Worm (Caenorhabditis elegans): Measurements from ENCODE around the gene Y73C8C.12.
"Not testable (repeated sequence)": the region's sequence is repeated elsewhere in the genome, so short reads cannot be mapped to it uniquely, and the experiment has no call there.

The Y73C8C.12 gene

DNA sequence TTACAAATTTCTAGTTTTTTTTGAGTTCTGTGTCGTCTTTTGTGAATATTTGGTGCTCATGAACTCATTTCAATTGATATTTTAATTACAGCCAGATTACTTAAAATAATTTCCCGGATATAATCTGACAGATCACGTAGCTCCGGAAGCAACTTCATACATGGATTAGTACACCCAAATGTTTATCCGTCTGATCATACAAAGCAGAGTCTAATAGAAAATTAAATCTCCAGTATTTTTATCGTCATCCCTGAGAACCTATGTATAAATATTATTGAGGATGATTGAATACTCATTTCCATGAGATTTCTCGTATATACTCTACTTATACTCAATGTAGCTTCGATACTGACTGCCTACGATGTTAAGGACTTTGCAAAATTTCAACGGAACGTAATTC is at the start of gene Y73C8C.12:
Gene Y73C8C.12, plus strand, starts transcription at position 301 of the 400 bp plus-strand sequence.
- TF ChIP-seq T22C8.4 (GFP tag; IDR thresholded peaks at IDR 0.05) (no peak), klf-2 (GFP tag; conservative IDR thresholded peaks at IDR 0.05) (no peak), ref-1 (GFP tag; conservative IDR thresholded peaks at IDR 0.05) (no peak), tab-1 (GFP tag; IDR thresholded peaks at IDR 0.05) (no peak), med-1 (GFP tag; optimal IDR thresholded peaks at IDR 0.05; ENCODE audit: insufficient read depth) (no peak), ztf-29 (GFP tag; IDR thresholded peaks at IDR 0.05) (no peak), cog-1 (tag; optimal IDR thresholded peaks at IDR 0.05) (no peak), flt-1 (GFP tag; IDR thresholded peaks at IDR 0.05) (no peak), ztf-23 (GFP tag; IDR thresholded peaks at IDR 0.05) (no peak)

DNA sequence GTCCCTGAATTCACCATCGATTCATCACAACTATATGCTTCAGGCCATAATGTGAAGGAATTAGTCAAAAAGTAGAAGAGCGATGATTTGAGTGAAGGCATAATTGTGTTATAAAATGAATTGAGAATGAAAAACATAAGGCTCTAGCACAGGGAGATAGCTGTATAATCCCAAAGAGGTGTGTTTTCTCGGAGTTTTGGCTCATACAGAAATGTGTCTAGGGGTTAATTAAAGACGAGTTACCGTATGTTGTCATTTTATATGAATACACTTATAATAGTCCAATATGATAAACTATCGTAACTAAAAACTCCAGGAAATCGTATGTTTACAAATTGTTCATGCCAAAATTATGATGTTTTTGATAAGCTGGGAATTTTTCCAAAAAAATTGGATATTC is 44.2 kb upstream of the Y73C8C.12 start, which contains the start of gene srt-5:
Gene srt-5, minus strand, starts transcription at position 101 of the 400 bp plus-strand sequence.
- TF ChIP-seq T22C8.4 (GFP tag; IDR thresholded peaks at IDR 0.05) (no peak), klf-2 (GFP tag; conservative IDR thresholded peaks at IDR 0.05) (no peak), tab-1 (GFP tag; IDR thresholded peaks at IDR 0.05) (no peak), ref-1 (GFP tag; conservative IDR thresholded peaks at IDR 0.05) (no peak), cog-1 (tag; optimal IDR thresholded peaks at IDR 0.05) (no peak), ztf-23 (GFP tag; IDR thresholded peaks at IDR 0.05) (no peak), ztf-29 (GFP tag; IDR thresholded peaks at IDR 0.05) (no peak), flt-1 (GFP tag; IDR thresholded peaks at IDR 0.05) (no peak), med-1 (GFP tag; optimal IDR thresholded peaks at IDR 0.05; ENCODE audit: insufficient read depth) (no peak)

DNA sequence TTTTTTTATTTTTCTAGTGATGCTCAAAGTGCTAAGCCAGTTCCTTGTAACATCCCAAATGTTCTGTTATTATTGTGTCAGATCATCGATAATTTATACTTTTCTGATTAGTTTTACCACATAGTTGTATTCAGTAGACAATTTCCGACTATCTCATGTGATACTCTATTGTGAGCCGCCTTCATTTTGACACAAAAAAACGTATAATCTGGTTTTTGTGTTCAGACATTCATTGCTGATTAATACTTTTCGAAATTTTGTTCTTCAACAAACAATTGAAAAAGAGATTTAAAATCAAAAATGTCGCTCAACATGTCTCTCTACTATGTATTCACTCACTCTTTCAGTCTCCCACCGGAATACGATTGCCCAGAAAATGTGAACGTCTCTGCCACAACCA is 43.5 kb upstream of the Y73C8C.12 start, which contains the start of gene srt-7:
Gene srt-7, plus strand, starts transcription at position 301 of the 400 bp plus-strand sequence.
- no peak for TF ChIP-seq cog-1 (tag; optimal IDR thresholded peaks at IDR 0.05)
- no peak for TF ChIP-seq ztf-23 (GFP tag; IDR thresholded peaks at IDR 0.05)
- no peak for TF ChIP-seq ztf-29 (GFP tag; IDR thresholded peaks at IDR 0.05)
- TF ChIP-seq klf-2 (GFP tag; conservative IDR thresholded peaks at IDR 0.05): no peak
- TF ChIP-seq med-1 (GFP tag; optimal IDR thresholded peaks at IDR 0.05; ENCODE audit: insufficient read depth): no peak
- TF ChIP-seq T22C8.4 (GFP tag; IDR thresholded peaks at IDR 0.05): no peak

DNA sequence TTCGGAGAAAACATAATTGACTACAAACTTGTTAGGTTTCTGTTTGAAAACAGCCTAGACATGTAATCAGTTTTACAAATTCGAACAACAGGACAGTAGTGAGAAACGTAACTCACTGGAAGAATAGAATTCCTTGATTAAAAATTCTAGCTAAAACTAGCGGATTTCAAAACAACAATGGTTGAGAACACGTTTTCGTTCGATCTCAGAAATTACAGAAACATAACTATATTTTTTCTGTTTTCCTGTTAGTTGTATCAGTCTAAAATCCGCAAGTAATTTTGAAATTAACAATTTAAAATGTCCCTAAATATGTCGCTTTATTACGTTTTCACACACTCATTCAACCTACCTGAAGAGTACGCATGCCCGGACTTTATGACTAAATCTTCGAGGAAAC is 38.8 kb upstream of the Y73C8C.12 start, which contains the start of gene srt-8:
Gene srt-8, plus strand, starts transcription at position 301 of the 400 bp plus-strand sequence.
- no peak for TF ChIP-seq med-1 (GFP tag; optimal IDR thresholded peaks at IDR 0.05; ENCODE audit: insufficient read depth)
- TF ChIP-seq cog-1 (tag; optimal IDR thresholded peaks at IDR 0.05): no peak
- TF ChIP-seq ztf-29 (GFP tag; IDR thresholded peaks at IDR 0.05): no peak
- TF ChIP-seq T22C8.4 (GFP tag; IDR thresholded peaks at IDR 0.05): no peak
- TF ChIP-seq ztf-23 (GFP tag; IDR thresholded peaks at IDR 0.05): no peak
- no peak for TF ChIP-seq tab-1 (GFP tag; IDR thresholded peaks at IDR 0.05)
- no peak for TF ChIP-seq flt-1 (GFP tag; IDR thresholded peaks at IDR 0.05)
- TF ChIP-seq klf-2 (GFP tag; conservative IDR thresholded peaks at IDR 0.05): no peak
- TF ChIP-seq ref-1 (GFP tag; conservative IDR thresholded peaks at IDR 0.05): no peak

DNA sequence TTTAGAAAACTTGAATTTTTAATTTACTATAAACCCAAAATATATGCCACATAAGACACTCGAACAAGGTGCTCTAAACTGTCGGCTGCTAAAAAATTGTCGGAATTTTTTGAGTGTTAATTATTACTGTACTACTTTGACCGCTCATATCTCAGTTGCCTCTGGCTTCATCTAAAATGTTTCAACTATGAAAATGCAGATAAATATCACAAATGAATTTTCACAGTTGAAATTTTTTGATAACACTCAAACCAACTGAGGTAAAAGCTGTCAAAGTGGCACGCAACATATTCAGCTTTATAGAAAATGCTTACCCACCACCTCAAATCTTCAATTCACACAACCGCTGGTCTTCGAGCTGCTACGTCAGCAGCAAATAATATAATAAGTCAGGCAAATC is 36.2 kb upstream of the Y73C8C.12 start, which contains the start of gene acs-21:
Gene acs-21, plus strand, starts transcription at position 301 of the 400 bp plus-strand sequence.
- TF ChIP-seq ztf-29 (GFP tag; IDR thresholded peaks at IDR 0.05): no peak
- TF ChIP-seq ref-1 (GFP tag; conservative IDR thresholded peaks at IDR 0.05): no peak
- TF ChIP-seq tab-1 (GFP tag; IDR thresholded peaks at IDR 0.05): no peak
- TF ChIP-seq T22C8.4 (GFP tag; IDR thresholded peaks at IDR 0.05): no peak
- no peak for TF ChIP-seq klf-2 (GFP tag; conservative IDR thresholded peaks at IDR 0.05)
- TF ChIP-seq cog-1 (tag; optimal IDR thresholded peaks at IDR 0.05): no peak
- TF ChIP-seq med-1 (GFP tag; optimal IDR thresholded peaks at IDR 0.05; ENCODE audit: insufficient read depth): no peak
- no peak for TF ChIP-seq flt-1 (GFP tag; IDR thresholded peaks at IDR 0.05)
- TF ChIP-seq ztf-23 (GFP tag; IDR thresholded peaks at IDR 0.05): no peak

DNA sequence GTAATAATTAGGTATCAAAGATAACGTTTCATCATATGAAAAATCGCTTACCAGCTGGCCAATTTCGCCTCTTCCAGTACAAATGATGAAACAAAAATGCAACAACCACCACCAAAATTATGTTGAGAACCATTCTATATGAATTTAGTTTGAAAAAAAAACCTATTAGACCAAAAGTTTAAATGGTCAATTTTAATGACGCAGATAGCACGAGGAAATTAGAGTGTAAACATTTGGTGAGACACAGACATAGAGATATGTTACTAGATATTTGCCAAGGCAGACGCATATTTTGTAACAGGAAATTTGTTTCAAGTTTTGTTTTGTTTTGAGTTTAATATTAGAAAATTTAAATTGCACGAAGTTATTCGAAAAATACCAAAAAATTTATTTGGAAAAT is 30.7 kb upstream of the Y73C8C.12 start, which contains the start of gene cyp-33C9:
Gene cyp-33C9, minus strand, starts transcription at position 211 of the 400 bp plus-strand sequence.
- TF ChIP-seq klf-2 (GFP tag; conservative IDR thresholded peaks at IDR 0.05) (no peak), ref-1 (GFP tag; conservative IDR thresholded peaks at IDR 0.05) (no peak)

DNA sequence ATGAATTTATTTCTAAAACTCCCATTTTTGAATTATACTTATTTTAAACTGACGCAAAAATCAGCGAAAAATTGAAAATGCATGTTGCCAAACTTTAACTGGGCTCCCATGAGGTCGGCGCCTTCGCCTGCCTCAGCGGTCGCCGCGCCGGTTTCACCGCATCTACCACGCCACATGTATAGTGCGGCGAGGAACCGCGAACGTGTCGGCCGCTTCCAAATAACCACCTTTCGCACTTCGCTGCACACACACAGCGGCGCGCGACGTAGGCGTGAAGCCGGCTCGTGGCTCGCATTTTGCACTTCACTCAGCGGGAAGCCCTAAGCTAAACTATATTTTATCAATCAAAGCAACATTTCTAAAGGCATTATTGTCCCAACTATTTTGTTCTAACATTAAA is 24.5 kb upstream of the Y73C8C.12 start:
- TF ChIP-seq ztf-23 (GFP tag; IDR thresholded peaks at IDR 0.05): no peak
- no peak for TF ChIP-seq flt-1 (GFP tag; IDR thresholded peaks at IDR 0.05)

DNA sequence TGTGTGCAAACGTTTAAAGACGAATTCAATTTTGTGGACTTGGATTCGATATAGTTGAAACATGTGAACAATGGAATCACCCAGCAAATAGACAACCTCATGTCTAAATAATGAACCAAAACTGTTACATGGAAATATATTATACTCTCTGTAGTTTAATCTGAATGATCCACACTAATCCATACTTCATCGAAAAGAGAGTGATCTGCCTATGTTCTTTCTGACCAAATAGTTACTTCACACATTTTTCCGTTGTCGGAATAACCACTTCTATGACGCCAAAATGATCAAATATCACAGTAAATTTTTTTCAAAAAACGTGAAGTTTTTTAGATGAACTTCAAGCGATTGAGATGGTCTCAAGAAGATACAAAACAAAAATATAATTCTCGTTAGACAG is 23.0 kb upstream of the Y73C8C.12 start, which contains the start of gene Y73C8C.4:
Gene Y73C8C.4, minus strand, starts transcription at position 101 of the 400 bp plus-strand sequence.
- TF ChIP-seq tab-1 (GFP tag; IDR thresholded peaks at IDR 0.05); klf-2 (GFP tag; conservative IDR thresholded peaks at IDR 0.05); ztf-23 (GFP tag; IDR thresholded peaks at IDR 0.05): not testable (repeated sequence)

DNA sequence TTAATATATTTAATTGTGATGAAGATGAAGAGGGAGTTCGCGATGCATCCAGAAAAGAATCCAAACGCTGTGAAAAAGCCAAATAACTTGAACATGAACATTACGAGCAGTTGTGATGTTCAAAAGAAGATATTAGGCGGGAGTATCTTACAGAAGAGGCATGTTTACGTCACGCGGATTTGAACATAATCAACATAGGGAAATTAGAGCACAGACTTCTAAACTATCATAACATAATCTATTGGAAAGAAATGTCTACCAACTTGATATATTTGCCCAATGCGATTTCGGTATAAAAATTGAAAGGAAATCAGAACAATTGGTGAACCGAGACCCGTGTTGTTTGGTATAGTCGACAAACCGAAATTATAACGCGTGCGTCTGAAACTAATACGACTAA is 20.9 kb upstream of the Y73C8C.12 start, which contains the start of gene str-66:
Gene str-66, minus strand, starts transcription at position 101 of the 400 bp plus-strand sequence.
- TF ChIP-seq ref-1 (GFP tag; conservative IDR thresholded peaks at IDR 0.05) (no peak), klf-2 (GFP tag; conservative IDR thresholded peaks at IDR 0.05) (no peak), ztf-23 (GFP tag; IDR thresholded peaks at IDR 0.05) (no peak)

DNA sequence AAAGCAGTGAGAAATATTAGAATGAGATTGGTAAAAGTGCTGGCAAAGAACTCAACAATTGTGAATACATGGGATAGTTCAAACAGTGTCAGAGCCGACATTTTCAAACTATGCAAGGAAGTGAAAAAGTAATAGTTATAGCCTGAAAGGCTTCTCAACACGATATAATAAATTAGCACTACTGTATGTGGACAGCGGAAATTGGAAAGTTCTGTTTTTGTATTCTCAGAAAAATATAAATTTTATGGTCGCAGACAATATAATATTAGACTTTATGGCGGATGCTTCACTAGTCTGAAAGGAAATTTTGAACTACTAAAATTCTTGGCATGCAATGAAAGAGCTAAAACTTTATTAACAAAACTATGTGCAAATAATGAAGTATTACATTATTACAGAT is 19.2 kb upstream of the Y73C8C.12 start, which contains the start of gene str-69:
Gene str-69, minus strand, starts transcription at position 101 of the 400 bp plus-strand sequence.
- TF ChIP-seq flt-1 (GFP tag; IDR thresholded peaks at IDR 0.05) (no peak), ztf-23 (GFP tag; IDR thresholded peaks at IDR 0.05) (no peak), med-1 (GFP tag; optimal IDR thresholded peaks at IDR 0.05; ENCODE audit: insufficient read depth) (no peak), ref-1 (GFP tag; conservative IDR thresholded peaks at IDR 0.05) (no peak), ztf-29 (GFP tag; IDR thresholded peaks at IDR 0.05) (no peak)

DNA sequence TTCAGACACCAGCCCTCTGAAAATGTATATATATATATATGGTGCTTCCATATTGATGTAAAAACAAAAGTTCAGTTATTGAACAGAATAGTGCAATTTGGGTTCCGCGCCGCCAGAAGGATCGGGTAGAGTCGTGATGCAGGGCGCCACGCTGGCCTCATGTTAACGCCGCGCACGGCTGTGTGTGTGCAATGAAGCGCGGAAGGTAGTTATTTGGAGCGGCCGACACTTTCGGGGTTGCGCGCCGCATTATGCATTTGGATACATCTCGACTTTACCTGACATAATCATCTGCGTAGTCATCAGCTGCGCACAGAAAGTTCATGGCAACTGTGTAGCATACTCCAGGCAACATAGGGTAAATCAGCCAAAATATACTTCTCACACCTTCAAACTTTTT is 18.2 kb upstream of the Y73C8C.12 start:
- no peak for TF ChIP-seq klf-2 (GFP tag; conservative IDR thresholded peaks at IDR 0.05)
- no peak for TF ChIP-seq tab-1 (GFP tag; IDR thresholded peaks at IDR 0.05)
- TF ChIP-seq cog-1 (tag; optimal IDR thresholded peaks at IDR 0.05): no peak
- no peak for TF ChIP-seq T22C8.4 (GFP tag; IDR thresholded peaks at IDR 0.05)
- TF ChIP-seq ref-1 (GFP tag; conservative IDR thresholded peaks at IDR 0.05): no peak
- TF ChIP-seq ztf-23 (GFP tag; IDR thresholded peaks at IDR 0.05): no peak
- TF ChIP-seq ztf-29 (GFP tag; IDR thresholded peaks at IDR 0.05): no peak
- TF ChIP-seq med-1 (GFP tag; optimal IDR thresholded peaks at IDR 0.05; ENCODE audit: insufficient read depth): no peak
- TF ChIP-seq flt-1 (GFP tag; IDR thresholded peaks at IDR 0.05): no peak

Data from whole organism, midembryonic.